Worm (Caenorhabditis elegans): Measurements from ENCODE around the gene Y54F10BM.21.

DNA sequence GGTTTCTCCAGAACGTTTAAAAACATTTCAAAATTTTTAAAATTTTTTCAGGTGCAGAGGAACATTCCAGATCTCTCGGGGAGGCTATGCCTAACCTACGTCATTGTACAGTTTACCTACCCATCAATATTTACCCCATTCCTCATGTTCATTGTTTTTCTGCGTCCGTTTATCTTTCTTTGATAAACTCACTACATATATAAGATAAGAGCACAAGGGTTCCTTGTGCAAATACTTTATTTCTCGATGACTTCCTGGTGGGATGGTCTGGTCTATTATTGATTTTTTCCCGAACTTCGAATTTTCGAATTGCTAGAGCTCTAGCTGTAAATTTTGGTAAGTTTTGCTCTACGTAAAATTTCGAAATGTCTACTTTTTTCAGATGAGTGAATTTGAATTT, 43.5 kb upstream of the Y54F10BM.21 start:
- TF ChIP-seq egl-27 (tag; optimal IDR thresholded peaks at IDR 0.05): no peak
- TF ChIP-seq nhr-129 (tag; optimal IDR thresholded peaks at IDR 0.05): no peak
- TF ChIP-seq mdl-1 (tag; optimal IDR thresholded peaks at IDR 0.05): no peak
- no peak for TF ChIP-seq ceh-82 (tag; optimal IDR thresholded peaks at IDR 0.05)
- TF ChIP-seq zag-1 (tag; optimal IDR thresholded peaks at IDR 0.05): no peak
- no peak for TF ChIP-seq F13H6.1 (tag; optimal IDR thresholded peaks at IDR 0.05)
- no peak for TF ChIP-seq nhr-25 (tag; optimal IDR thresholded peaks at IDR 0.05)
- TF ChIP-seq blmp-1 (tag; optimal IDR thresholded peaks at IDR 0.05; ENCODE audit: insufficient read depth): no peak

All from whole organism, L2 larva.